Fruit fly (Drosophila melanogaster) whole organism, prepupa: ENCODE results near the gene Task6.

Source experiments
- Blimp-1 ChIP-seq: fragments of 200-800 bp; sonication (Bioruptor generic); optimal IDR thresholded peaks from 3 replicates; lab custom pipeline; 2017; ENCODE audit warnings: missing biosample characterization, missing genetic modification characterization, mild to moderate bottlenecking, moderate library complexity, missing genetic modification reagents
- CG10631 ChIP-seq: fragments of 200-800 bp; sonication (Bioruptor generic); optimal IDR thresholded peaks from 2 replicates; lab custom pipeline; 2016; ENCODE audit warnings: missing biosample characterization, missing genetic modification characterization
- CG10669 ChIP-seq: fragments of 200-800 bp; sonication (Bioruptor generic); optimal IDR thresholded peaks from 3 replicates; lab custom pipeline; 2018; ENCODE audit warnings: missing biosample characterization, mild to moderate bottlenecking, missing genetic modification characterization, moderate library complexity
- CG11294 ChIP-seq: fragments of 200-800 bp; sonication (Bioruptor generic); IDR thresholded peaks from 2 replicates; pipeline ENCODE4 v1.3.6; 2022; ENCODE audit warnings: missing biosample characterization, missing genetic modification characterization
- CG11902 ChIP-seq: fragments of 200-800 bp; sonication (Bioruptor generic); optimal IDR thresholded peaks from 3 replicates; lab custom pipeline; 2016; ENCODE audit warnings: missing biosample characterization, missing genetic modification characterization
- CG15336 ChIP-seq: fragments of 200-800 bp; sonication (Bioruptor generic); IDR thresholded peaks from 2 replicates; pipeline ENCODE4 v1.3.6; 2022; ENCODE audit warnings: missing biosample characterization, missing genetic modification characterization
- CG3032 ChIP-seq: fragments of 200-800 bp; optimal IDR thresholded peaks from 2 replicates; lab custom pipeline; 2019; ENCODE audit warnings: missing biosample characterization, mild to moderate bottlenecking, missing genetic modification characterization, moderate library complexity
- CG31627 ChIP-seq: fragments of 200-800 bp; sonication (Bioruptor generic); optimal IDR thresholded peaks from 3 replicates; lab custom pipeline; 2016; ENCODE audit warnings: missing biosample characterization, missing genetic modification characterization
- CG32006 ChIP-seq: fragments of 200-800 bp; sonication (Bioruptor generic); optimal IDR thresholded peaks from 3 replicates; lab custom pipeline; 2017; ENCODE audit warnings: missing biosample characterization, mild to moderate bottlenecking, missing genetic modification characterization
- CG34406 ChIP-seq: fragments of 200-800 bp; sonication (Bioruptor generic); optimal IDR thresholded peaks from 3 replicates; lab custom pipeline; 2016; ENCODE audit warnings: missing biosample characterization, missing genetic modification characterization
- CG3919 ChIP-seq: fragments of 200-800 bp; sonication (Bioruptor generic); optimal IDR thresholded peaks from 3 replicates; lab custom pipeline; 2016; ENCODE audit warnings: missing biosample characterization, missing genetic modification characterization
- CG6163 ChIP-seq: fragments of 200-800 bp; sonication (Bioruptor generic); IDR thresholded peaks from 3 replicates; pipeline ENCODE4 v1.3.6; 2022; ENCODE audit warnings: missing biosample characterization, missing genetic modification characterization
- CG6792 ChIP-seq: fragments of 200-800 bp; sonication (Bioruptor generic); optimal IDR thresholded peaks from 3 replicates; lab custom pipeline; 2016; ENCODE audit warnings: missing biosample characterization, missing genetic modification characterization
- CG6854 ChIP-seq: fragments of 200-800 bp; sonication (Bioruptor generic); optimal IDR thresholded peaks from 2 replicates; lab custom pipeline; 2017; ENCODE audit warnings: missing biosample characterization, mild to moderate bottlenecking, missing genetic modification characterization
- CG7368 ChIP-seq: fragments of 200-800 bp; sonication (Bioruptor generic); optimal IDR thresholded peaks from 3 replicates; lab custom pipeline; 2016; ENCODE audit warnings: missing biosample characterization, missing genetic modification characterization
- CG8319 ChIP-seq: fragments of 200-800 bp; sonication (Bioruptor generic); optimal IDR thresholded peaks from 3 replicates; lab custom pipeline; 2016; ENCODE audit warnings: missing biosample characterization, missing genetic modification characterization
- CG8632 ChIP-seq: fragments of 200-800 bp; sonication (Bioruptor generic); optimal IDR thresholded peaks from 3 replicates; lab custom pipeline; 2016; ENCODE audit warnings: missing biosample characterization, missing genetic modification characterization
- CG9139 ChIP-seq: fragments of 200-800 bp; sonication (Bioruptor generic); optimal IDR thresholded peaks from 3 replicates; lab custom pipeline; 2017; ENCODE audit warnings: missing biosample characterization, mild to moderate bottlenecking, missing genetic modification characterization
- Eip75B ChIP-seq: fragments of 200-800 bp; sonication (Bioruptor generic); optimal IDR thresholded peaks from 3 replicates; lab custom pipeline; 2016; ENCODE audit warnings: missing biosample characterization, missing genetic modification characterization
- Eip78C ChIP-seq: fragments of 200-800 bp; sonication (Bioruptor generic); peaks from one replicate; lab custom pipeline; 2016; ENCODE audit warnings: missing biosample characterization, missing genetic modification characterization
- Ets21C ChIP-seq: fragments of 200-800 bp; sonication (Bioruptor generic); optimal IDR thresholded peaks from 3 replicates; lab custom pipeline; 2016; ENCODE audit warnings: missing biosample characterization, missing genetic modification characterization
- Ets96B ChIP-seq: fragments of 200-800 bp; optimal IDR thresholded peaks from 2 replicates; lab custom pipeline; 2019; ENCODE audit warnings: missing biosample characterization, mild to moderate bottlenecking, missing genetic modification characterization, moderate library complexity
- Hr39 ChIP-seq: fragments of 200-800 bp; sonication (Bioruptor generic); optimal IDR thresholded peaks from 2 replicates; lab custom pipeline; 2016; ENCODE audit warnings: missing biosample characterization, missing genetic modification characterization
- Hr4 ChIP-seq: fragments of 200-800 bp; sonication (Bioruptor generic); optimal IDR thresholded peaks from 3 replicates; lab custom pipeline; 2016; ENCODE audit warnings: missing biosample characterization, missing genetic modification characterization
- Lpt ChIP-seq: fragments of 200-800 bp; sonication (Bioruptor generic); optimal IDR thresholded peaks from 3 replicates; lab custom pipeline; 2016; ENCODE audit warnings: missing biosample characterization, missing genetic modification characterization
- OdsH ChIP-seq: fragments of 200-800 bp; sonication (Bioruptor generic); optimal IDR thresholded peaks from 3 replicates; lab custom pipeline; 2016; ENCODE audit warnings: missing biosample characterization, missing genetic modification characterization
- Smox ChIP-seq: fragments of 200-800 bp; sonication (Bioruptor generic); optimal IDR thresholded peaks from 3 replicates; lab custom pipeline; 2016; ENCODE audit warnings: missing biosample characterization, missing genetic modification characterization
- Sox15 ChIP-seq: fragments of 200-800 bp; sonication (Bioruptor generic); optimal IDR thresholded peaks from 3 replicates; lab custom pipeline; 2016; ENCODE audit warnings: missing biosample characterization, missing genetic modification characterization
- achi ChIP-seq: fragments of 200-800 bp; sonication (Bioruptor generic); optimal IDR thresholded peaks from 3 replicates; lab custom pipeline; 2016; ENCODE audit warnings: missing biosample characterization, missing genetic modification characterization
- acj6 ChIP-seq: fragments of 200-800 bp; sonication (Bioruptor generic); optimal IDR thresholded peaks from 3 replicates; lab custom pipeline; 2016; ENCODE audit warnings: missing biosample characterization, missing genetic modification characterization
- cyc ChIP-seq: fragments of 200-800 bp; sonication (Bioruptor generic); optimal IDR thresholded peaks from 3 replicates; lab custom pipeline; 2016; ENCODE audit warnings: missing biosample characterization, missing genetic modification characterization
- dac ChIP-seq: fragments of 200-800 bp; sonication (Bioruptor generic); optimal IDR thresholded peaks from 2 replicates; lab custom pipeline; 2017; ENCODE audit warnings: missing biosample characterization, mild to moderate bottlenecking, missing genetic modification characterization
- dsx ChIP-seq: fragments of 200-800 bp; optimal IDR thresholded peaks from 3 replicates; lab custom pipeline; 2019; ENCODE audit warnings: missing biosample characterization, mild to moderate bottlenecking, missing genetic modification characterization, moderate library complexity; ENCODE audit not compliant: poor library complexity, severe bottlenecking
- eg ChIP-seq: fragments of 200-800 bp; sonication (Bioruptor generic); IDR thresholded peaks from 3 replicates; pipeline ENCODE4 v1.3.6; 2022; ENCODE audit warnings: missing biosample characterization, missing genetic modification characterization
- fd59A ChIP-seq: fragments of 200-800 bp; sonication (Bioruptor generic); optimal IDR thresholded peaks from 2 replicates; lab custom pipeline; 2017; ENCODE audit warnings: missing biosample characterization, mild to moderate bottlenecking, missing genetic modification characterization, missing genetic modification reagents
- fd85E ChIP-seq: fragments of 200-800 bp; sonication (Bioruptor generic); optimal IDR thresholded peaks from 3 replicates; lab custom pipeline; 2016; ENCODE audit warnings: missing biosample characterization, missing genetic modification characterization
- fkh ChIP-seq: fragments of 200-800 bp; sonication (Bioruptor generic); optimal IDR thresholded peaks from 3 replicates; lab custom pipeline; 2017; ENCODE audit warnings: missing biosample characterization, mild to moderate bottlenecking, missing genetic modification characterization, moderate library complexity
- lz ChIP-seq: fragments of 200-800 bp; sonication (Bioruptor generic); optimal IDR thresholded peaks from 3 replicates; lab custom pipeline; 2016; ENCODE audit warnings: missing biosample characterization, missing genetic modification characterization
- net ChIP-seq: fragments of 200-800 bp; sonication (Bioruptor generic); optimal IDR thresholded peaks from 3 replicates; lab custom pipeline; 2016; ENCODE audit warnings: missing biosample characterization, missing genetic modification characterization
- pdm3 ChIP-seq: fragments of 200-800 bp; sonication (Bioruptor generic); optimal IDR thresholded peaks from 3 replicates; lab custom pipeline; 2016; ENCODE audit warnings: missing biosample characterization, missing genetic modification characterization
- salr ChIP-seq, 2 experiments: fragments of 200-800 bp; sonication (Bioruptor generic); optimal IDR thresholded peaks; 3 replicates each; lab custom pipeline; 2016 to 2018; ENCODE audit warnings: missing biosample characterization in 2 of 2, missing genetic modification characterization in 2 of 2, mild to moderate bottlenecking in 1 of 2
- spab ChIP-seq: fragments of 200-800 bp; sonication (Bioruptor generic); optimal IDR thresholded peaks from 2 replicates; lab custom pipeline; 2017; ENCODE audit warnings: missing biosample characterization, mild to moderate bottlenecking, missing genetic modification characterization, missing genetic modification reagents
- ss ChIP-seq, 2 experiments: fragments of 200-800 bp; sonication (Bioruptor generic); optimal IDR thresholded peaks; 2 replicates in 1 of 2; 3 replicates in 1 of 2; lab custom pipeline; 2017 to 2018; ENCODE audit warnings: mild to moderate bottlenecking in 2 of 2, missing biosample characterization in 2 of 2, missing genetic modification characterization in 2 of 2, moderate library complexity in 1 of 2
- svp ChIP-seq: fragments of 200-800 bp; sonication (Bioruptor generic); peaks from one replicate; lab custom pipeline; 2016; ENCODE audit warnings: missing biosample characterization, missing genetic modification characterization
- topi ChIP-seq: fragments of 200-800 bp; sonication (Bioruptor generic); optimal IDR thresholded peaks from 3 replicates; lab custom pipeline; 2016; ENCODE audit warnings: missing biosample characterization, missing genetic modification characterization
- vri ChIP-seq: fragments of 200-800 bp; sonication (Bioruptor generic); optimal IDR thresholded peaks from 3 replicates; lab custom pipeline; 2016; ENCODE audit warnings: missing biosample characterization, mild to moderate bottlenecking, missing genetic modification characterization

The Task6 gene

dm6 chr3R:13660924-13661659 lies 13.2 kb downstream of the Task6 start, which contains the start of gene B52 (continued):
- TF ChIP-seq CG3032 (tag; lab: Kevin White, UChicago) (peak; percentile 7), OdsH (GFP tag; lab: Kevin White, UChicago) (peak; percentile 42), pdm3 (GFP tag; lab: Kevin White, UChicago) (peak; percentile 51), CG31627 (GFP tag; lab: Kevin White, UChicago) (peak; percentile 66), vri (GFP tag; lab: Kevin White, UChicago) (peak; percentile 77), CG10669 (GFP tag; lab: Kevin White, UChicago) (peak; percentile 37), Hr4 (peak; percentile 22), CG11902 (GFP tag; lab: Kevin White, UChicago) (no peak), Sox15 (peak; percentile 26), svp (peak; percentile 45)

- TF ChIP-seq CG6792 (GFP tag; lab: Kevin White, UChicago) (no peak), salr (GFP tag; optimal IDR thresholded peaks at IDR 0.05; lab: Kevin White, UChicago) (no peak), acj6 (GFP tag; lab: Kevin White, UChicago) (no peak), OdsH (GFP tag; lab: Kevin White, UChicago) (no peak), pdm3 (GFP tag; lab: Kevin White, UChicago) (no peak), fd59A (no peak), achi (no peak), CG11294 (GFP tag; lab: Robert Waterston, UW) (no peak), CG34406 (GFP tag; lab: Kevin White, UChicago) (no peak), ss (GFP tag; optimal IDR thresholded peaks at IDR 0.05; lab: Kevin White, UChicago) (peak; percentile 54 to 56), vri (GFP tag; lab: Kevin White, UChicago) (peak; percentile 33), lz (GFP tag; lab: Kevin White, UChicago) (peak; percentile 10), Sox15 (no peak), dsx (GFP tag; lab: Kevin White, UChicago) (peak; percentile 26), CG8632 (GFP tag; lab: Kevin White, UChicago) (no peak), cyc (GFP tag; lab: Kevin White, UChicago) (no peak), CG7368 (GFP tag; lab: Kevin White, UChicago) (no peak), eg (GFP tag; lab: Robert Waterston, UW) (peak; percentile 23), Ets21C (GFP tag; lab: Kevin White, UChicago) (no peak), Blimp-1 (GFP tag; lab: Kevin White, UChicago) (no peak), CG15336 (GFP tag; lab: Robert Waterston, UW) (no peak), Smox (GFP tag; lab: Kevin White, UChicago) (no peak), CG9139 (GFP tag; lab: Kevin White, UChicago) (peak; percentile 52), Eip78C (GFP tag; lab: Kevin White, UChicago) (no peak), Hr39 (GFP tag; lab: Kevin White, UChicago) (no peak), CG8319 (no peak), Eip75B (GFP tag; lab: Kevin White, UChicago) (no peak), svp (no peak), spab (no peak), Ets96B (tag; lab: Kevin White, UChicago) (peak; percentile 1), CG3032 (tag; lab: Kevin White, UChicago) (no peak), CG10669 (GFP tag; lab: Kevin White, UChicago) (no peak), net (GFP tag; lab: Kevin White, UChicago) (no peak), CG3919 (GFP tag; lab: Kevin White, UChicago) (no peak), fkh (GFP tag; lab: Kevin White, UChicago) (no peak), CG6163 (peak; percentile 7; the same call in 2 of the 3 replicates), CG31627 (GFP tag; lab: Kevin White, UChicago) (no peak), CG10631 (GFP tag; lab: Kevin White, UChicago) (no peak), CG6854 (GFP tag; lab: Kevin White, UChicago) (peak; percentile 79), fd85E (GFP tag; lab: Kevin White, UChicago) (no peak), Lpt (GFP tag; lab: Kevin White, UChicago) (no peak), topi (GFP tag; lab: Kevin White, UChicago) (no peak), CG32006 (GFP tag; lab: Kevin White, UChicago) (no peak), dac (no peak)
These were observed 14.2 kb downstream of the Task6 start, which contains the start of gene Hrb87F for dm6 chr3R:13659865-13660738. TSS of gene Hrb87F (minus strand) at chr3R:13660531.
